Worm (Caenorhabditis elegans) whole organism, L3 larva: ENCODE results near the gene chin-1.
A peak's percentile ranks its signal among the peaks of the same experiment; 100 is the strongest.

ENCODE experiments used
- R02D3.7 ChIP-seq: fragments of 150-350 bp; optimal IDR thresholded peaks from 2 replicates; lab custom pipeline; 2014; ENCODE audit warnings: missing biosample characterization, missing genetic modification characterization
- ZK546.5 ChIP-seq: sonication (generic microtip); optimal IDR thresholded peaks from 2 replicates; lab custom pipeline; 2017; ENCODE audit warnings: missing biosample characterization, missing genetic modification characterization
- ceh-28 ChIP-seq: fragments of 150-350 bp; optimal IDR thresholded peaks from 2 replicates; lab custom pipeline; 2014; ENCODE audit warnings: missing biosample characterization, missing genetic modification reagents, missing genetic modification characterization
- daf-12 ChIP-seq: fragments of 150-350 bp; optimal IDR thresholded peaks from 2 replicates; lab custom pipeline; 2014; ENCODE audit warnings: missing biosample characterization, missing genetic modification reagents, missing genetic modification characterization
- elt-1 ChIP-seq: fragments of 150-350 bp; optimal IDR thresholded peaks from 2 replicates; lab custom pipeline; 2014; ENCODE audit warnings: missing biosample characterization, missing genetic modification characterization
- elt-2 ChIP-seq: sonication (generic microtip); optimal IDR thresholded peaks from 2 replicates; lab custom pipeline; 2016; ENCODE audit warnings: missing genetic modification reagents, mild to moderate bottlenecking, missing genetic modification characterization, missing compliant biosample characterization
- fos-1 ChIP-seq: fragments of 150-350 bp; optimal IDR thresholded peaks from 2 replicates; lab custom pipeline; 2014; ENCODE audit warnings: missing biosample characterization, missing genetic modification characterization
- hmg-11 ChIP-seq: sonication (generic microtip); optimal IDR thresholded peaks from 2 replicates; lab custom pipeline; 2016; ENCODE audit warnings: missing genetic modification characterization, missing compliant biosample characterization
- lin-39 ChIP-seq: fragments of 150-350 bp; optimal IDR thresholded peaks from 2 replicates; lab custom pipeline; 2018; ENCODE audit warnings: missing biosample characterization, missing genetic modification reagents, missing genetic modification characterization
- nfya-1 ChIP-seq: sonication (generic microtip); optimal IDR thresholded peaks from 2 replicates; lab custom pipeline; 2017; ENCODE audit warnings: missing genetic modification characterization, mild to moderate bottlenecking, missing compliant biosample characterization, antibody characterized with exemption, moderate library complexity; ENCODE audit not compliant: insufficient read depth
- nhr-237 ChIP-seq: fragments of 150-350 bp; optimal IDR thresholded peaks from 2 replicates; lab custom pipeline; 2014; ENCODE audit warnings: missing biosample characterization, missing genetic modification characterization
- nhr-25 ChIP-seq: sonication (generic microtip); optimal IDR thresholded peaks from 2 replicates; lab custom pipeline; 2017; ENCODE audit warnings: missing biosample characterization, missing genetic modification characterization
- nhr-28 ChIP-seq: fragments of 150-350 bp; optimal IDR thresholded peaks from 2 replicates; lab custom pipeline; 2014; ENCODE audit warnings: missing biosample characterization, missing genetic modification characterization
- nhr-43 ChIP-seq: sonication (generic microtip); optimal IDR thresholded peaks from 2 replicates; lab custom pipeline; 2016; ENCODE audit warnings: mild to moderate bottlenecking, missing genetic modification characterization, missing compliant biosample characterization; ENCODE audit not compliant: poor library complexity, severe bottlenecking
- pha-4 ChIP-seq: fragments of 150-350 bp; optimal IDR thresholded peaks from 2 replicates; lab custom pipeline; 2014; ENCODE audit warnings: missing biosample characterization, missing genetic modification reagents, missing genetic modification characterization
- tbx-2 ChIP-seq: sonication (generic microtip); optimal IDR thresholded peaks from 2 replicates; lab custom pipeline; 2016; ENCODE audit warnings: mild to moderate bottlenecking, missing genetic modification characterization, missing compliant biosample characterization
- ztf-4 ChIP-seq: fragments of 150-350 bp; optimal IDR thresholded peaks from 2 replicates; lab custom pipeline; 2014; ENCODE audit warnings: missing biosample characterization, missing genetic modification characterization

chin-1 gene

ce11 chrIII:981960-982359 lies 55.1 kb downstream of the chin-1 start:
- TF ChIP-seq ztf-4 (tag; lab: Kevin White, UChicago) (no peak), ZK546.5 (tag; lab: Kevin White, UChicago) (no peak), fos-1 (no peak), pha-4 (tag; lab: Kevin White, UChicago) (no peak), hmg-11 (tag; lab: Kevin White, UChicago) (peak; percentile 55), elt-1 (no peak), nfya-1 (tag; lab: Kevin White, UChicago) (peak; percentile 77), lin-39 (tag; lab: Kevin White, UChicago) (peak; percentile 70), R02D3.7 (tag; lab: Kevin White, UChicago) (no peak), ceh-28 (peak; percentile 89), nhr-237 (tag; lab: Kevin White, UChicago) (no peak), elt-2 (tag; lab: Kevin White, UChicago) (peak; percentile 45), tbx-2 (tag; lab: Kevin White, UChicago) (no peak), nhr-25 (tag; lab: Kevin White, UChicago) (peak; percentile 1), daf-12 (tag; lab: Kevin White, UChicago) (no peak), nhr-28 (no peak), nhr-43 (tag; lab: Kevin White, UChicago) (no peak)
- TF ChIP-seq, all 47 proteins: peak for 6
